Fruit fly (Drosophila melanogaster) Kc167 (cell line): ENCODE measurements around the gene CG34462.

Source experiments
- Myc ChIP-seq: fragments of >200 bp; optimal IDR thresholded peaks from 2 replicates; lab custom pipeline; 2017; ENCODE audit warnings: missing external identifiers
- Sin3A ChIP-seq: fragments of >200 bp; optimal IDR thresholded peaks from 2 replicates; lab custom pipeline; 2018; ENCODE audit warnings: missing external identifiers
- h ChIP-seq: fragments of >200 bp; optimal IDR thresholded peaks from 3 replicates; lab custom pipeline; 2018; ENCODE audit warnings: missing external identifiers
- insv ChIP-seq: fragments of >200 bp; optimal IDR thresholded peaks from 3 replicates; lab custom pipeline; 2018; ENCODE audit warnings: missing external identifiers
- psq ChIP-seq: fragments of >200 bp; optimal IDR thresholded peaks from 2 replicates; lab custom pipeline; 2017; ENCODE audit warnings: missing external identifiers
- ttk ChIP-seq: sonication (Bioruptor generic); optimal IDR thresholded peaks from 2 replicates; lab custom pipeline; 2017; ENCODE audit warnings: missing external identifiers

DNA sequence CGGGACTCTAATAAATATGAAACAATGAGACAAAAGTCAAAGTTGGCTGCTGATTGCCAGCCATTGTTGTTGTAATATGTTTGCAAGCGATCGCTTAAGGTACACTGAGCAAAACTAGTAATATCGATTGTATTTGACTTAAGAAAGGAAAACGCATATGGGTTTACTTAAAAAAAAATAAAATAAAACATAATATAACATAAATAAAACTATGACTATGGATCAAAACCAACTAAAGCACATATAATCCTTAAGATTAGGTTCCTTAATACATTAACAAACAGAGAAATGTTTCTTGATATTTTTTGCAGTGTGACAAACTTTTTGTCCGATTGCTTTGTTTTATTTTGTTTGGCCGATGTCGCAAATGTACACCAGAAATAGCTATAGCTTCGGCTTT, 5.2 kb downstream of the CG34462 start:
- TF ChIP-seq insv (lab: Kevin White, UChicago) (no peak), h (lab: Kevin White, UChicago) (no peak), Sin3A (no peak), psq (lab: Kevin White, UChicago) (no peak), Myc (lab: Kevin White, UChicago) (no peak), ttk (lab: Kevin White, UChicago) (no peak)
